Fruit fly (Drosophila melanogaster) S2 (cell line): ENCODE data around the gene GABA-B-R3.

Experiments
- CG8478 ChIP-seq: fragments of >200 bp; optimal IDR thresholded peaks from 2 replicates; lab custom pipeline; 2018
- CTCF ChIP-seq, 2 experiments: fragments of >200 bp; optimal IDR thresholded peaks; 2 replicates each; lab custom pipeline; 2018

dm6 chr2L:701868-702327 lies 47.8 kb upstream of the GABA-B-R3 start:
- TF ChIP-seq CG8478 (no peak), CTCF (optimal IDR thresholded peaks at IDR 0.05; lab: Kevin White, UChicago) (no peak)
